Worm (Caenorhabditis elegans): ENCODE results near the gene pat-3.
A peak's percentile ranks its signal among the peaks of the same experiment; 100 is the strongest.

Gene pat-3

DNA sequence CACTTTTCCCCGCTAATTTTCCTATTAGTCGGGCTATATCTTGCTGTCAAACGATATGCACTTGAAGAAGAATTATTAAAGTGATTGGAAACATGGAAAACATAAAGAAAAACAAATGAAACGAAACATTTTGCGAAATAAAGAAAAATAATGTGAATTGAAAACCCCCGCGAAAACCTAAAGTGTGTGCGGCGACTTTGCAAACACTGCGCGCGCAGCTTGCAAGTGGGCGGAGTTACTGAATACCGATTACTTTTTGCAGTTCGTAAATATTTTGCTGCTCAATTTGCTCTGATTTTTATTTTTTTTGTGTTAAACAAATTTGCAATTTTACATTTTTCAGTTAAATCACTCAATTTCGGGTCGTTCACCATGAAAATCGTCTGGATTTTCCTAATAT is 2.7 kb upstream of the pat-3 start, which contains the start of gene ccdc-47 (continued):
- TF ChIP-seq hlh-6 (tag; optimal IDR thresholded peaks at IDR 0.05), result peak; percentile 91
- peak; percentile 83 for TF ChIP-seq ztf-16 (tag; optimal IDR thresholded peaks at IDR 0.05)
- TF ChIP-seq ahr-1 (tag; optimal IDR thresholded peaks at IDR 0.05), result peak; percentile 71
- peak; percentile 45 for TF ChIP-seq unc-42 (tag; optimal IDR thresholded peaks at IDR 0.05)
- peak; percentile 79 for TF ChIP-seq F13H6.1 (tag; optimal IDR thresholded peaks at IDR 0.05)
- TF ChIP-seq ref-2 (tag; optimal IDR thresholded peaks at IDR 0.05), result peak; percentile 86
- peak; percentile 79 for TF ChIP-seq madf-2 (tag; optimal IDR thresholded peaks at IDR 0.05)
- peak; percentile 73; the same call in 1 of the 2 replicates for TF ChIP-seq ceh-45 (GFP tag; IDR thresholded peaks at IDR 0.05)
- peak; percentile 72 for TF ChIP-seq fkh-6 (tag; optimal IDR thresholded peaks at IDR 0.05)
- TF ChIP-seq lim-6 (tag; optimal IDR thresholded peaks at IDR 0.05), result no peak
- TF ChIP-seq odd-2 (tag; optimal IDR thresholded peaks at IDR 0.05), result peak; percentile 83
- TF ChIP-seq lin-11 (tag; optimal IDR thresholded peaks at IDR 0.05), result peak; percentile 55
- TF ChIP-seq pha-4 (tag; optimal IDR thresholded peaks at IDR 0.05), result no peak
- TF ChIP-seq fax-1 (tag; optimal IDR thresholded peaks at IDR 0.05), result peak; percentile 76
- TF ChIP-seq tbx-7 (tag; optimal IDR thresholded peaks at IDR 0.05), result peak; percentile 39
- peak; percentile 61 for TF ChIP-seq zip-5 (tag; optimal IDR thresholded peaks at IDR 0.05)
- peak; percentile 91 for TF ChIP-seq ceh-14 (tag; optimal IDR thresholded peaks at IDR 0.05)
- no peak for TF ChIP-seq ceh-9 (tag; optimal IDR thresholded peaks at IDR 0.05)
- peak; percentile 87 for TF ChIP-seq unc-86 (tag; optimal IDR thresholded peaks at IDR 0.05)
- TF ChIP-seq ceh-34 (tag; optimal IDR thresholded peaks at IDR 0.05), result peak; percentile 75
- peak; percentile 77 for TF ChIP-seq pha-2 (tag; optimal IDR thresholded peaks at IDR 0.05)
- TF ChIP-seq nfya-1 (tag; optimal IDR thresholded peaks at IDR 0.05), result peak; percentile 88
- peak; percentile 48 for TF ChIP-seq npax-4 (tag; optimal IDR thresholded peaks at IDR 0.05)
- TF ChIP-seq mec-3 (tag; optimal IDR thresholded peaks at IDR 0.05; ENCODE audit: borderline replicate concordance), result no peak
- peak; percentile 84 for TF ChIP-seq ceh-48 (tag; optimal IDR thresholded peaks at IDR 0.05)
- TF ChIP-seq dmd-4 (tag; optimal IDR thresholded peaks at IDR 0.05; ENCODE audit: borderline replicate concordance), result peak; percentile 43
- TF ChIP-seq T23F11.4 (GFP tag; optimal IDR thresholded peaks at IDR 0.05), result peak; percentile 66
- TF ChIP-seq fkh-10 (GFP tag; optimal IDR thresholded peaks at IDR 0.05), result no peak
- no peak for TF ChIP-seq ets-4 (tag; optimal IDR thresholded peaks at IDR 0.05)
- TF ChIP-seq ceh-24 (tag; optimal IDR thresholded peaks at IDR 0.05), result peak; percentile 26

- TF ChIP-seq mec-3 (tag; optimal IDR thresholded peaks at IDR 0.05; ENCODE audit: borderline replicate concordance), result no peak
- peak; percentile 54 for TF ChIP-seq unc-55 (GFP tag; optimal IDR thresholded peaks at IDR 0.05)
- TF ChIP-seq K02D7.2 (tag; optimal IDR thresholded peaks at IDR 0.05), result no peak
- TF ChIP-seq K09A11.1 (tag; optimal IDR thresholded peaks at IDR 0.05; ENCODE audit: insufficient read depth), result no peak
- TF ChIP-seq nhr-11 (tag; optimal IDR thresholded peaks at IDR 0.05), result no peak
- TF ChIP-seq tbx-2 (tag; optimal IDR thresholded peaks at IDR 0.05), result peak; percentile 1
- no peak for TF ChIP-seq ets-4 (tag; optimal IDR thresholded peaks at IDR 0.05)
- TF ChIP-seq ceh-2 (tag; optimal IDR thresholded peaks at IDR 0.05), result no peak
- no peak for TF ChIP-seq pqm-1 (tag; optimal IDR thresholded peaks at IDR 0.05)
- TF ChIP-seq ceh-9 (tag; optimal IDR thresholded peaks at IDR 0.05), result no peak
- no peak for TF ChIP-seq F13H6.1 (tag; optimal IDR thresholded peaks at IDR 0.05)
- TF ChIP-seq ref-2 (tag; optimal IDR thresholded peaks at IDR 0.05), result peak; percentile 3
- TF ChIP-seq ceh-31 (tag; optimal IDR thresholded peaks at IDR 0.05), result peak; percentile 10
- TF ChIP-seq ama-1 (optimal IDR thresholded peaks at IDR 0.05), result no peak
- TF ChIP-seq Y22D7AL.16 (tag; optimal IDR thresholded peaks at IDR 0.05), result no peak
- TF ChIP-seq hlh-13 (GFP tag; optimal IDR thresholded peaks at IDR 0.05), result no peak
- TF ChIP-seq nfya-1 (tag; optimal IDR thresholded peaks at IDR 0.05), result peak; percentile 60
- TF ChIP-seq lin-11 (tag; optimal IDR thresholded peaks at IDR 0.05), result no peak
- TF ChIP-seq fkh-10 (GFP tag; optimal IDR thresholded peaks at IDR 0.05), result no peak
- peak; percentile 12 for TF ChIP-seq hlh-8 (tag; optimal IDR thresholded peaks at IDR 0.05)
- no peak for TF ChIP-seq ceh-14 (tag; optimal IDR thresholded peaks at IDR 0.05)
Observed at ce11 chrIII:3915705-3916104, 1.8 kb upstream of the pat-3 start.
